Fruit fly (Drosophila melanogaster) whole organism, wandering third instar larva: Measurements from ENCODE around the gene CG12081.
A peak's percentile ranks its signal among the peaks of the same experiment; 100 is the strongest.

Experiments used
- Abd-B ChIP-seq: fragments of >200 bp; optimal IDR thresholded peaks from 2 replicates; lab custom pipeline; 2017; ENCODE audit warnings: missing biosample characterization, missing genetic modification characterization
- CG32264 ChIP-seq: fragments of 200-800 bp; sonication (Bioruptor generic); optimal IDR thresholded peaks from 2 replicates; lab custom pipeline; 2016; ENCODE audit warnings: missing biosample characterization, missing genetic modification characterization
- CG9705 ChIP-seq: fragments of 200-800 bp; sonication (Bioruptor generic); optimal IDR thresholded peaks from 2 replicates; lab custom pipeline; 2018; ENCODE audit warnings: missing biosample characterization, mild to moderate bottlenecking, missing genetic modification characterization
- CrebA ChIP-seq: fragments of 200-800 bp; sonication (Bioruptor generic); optimal IDR thresholded peaks from 2 replicates; lab custom pipeline; 2016; ENCODE audit warnings: missing biosample characterization, mild to moderate bottlenecking, missing genetic modification characterization, borderline replicate concordance
- Dfd ChIP-seq: fragments of >200 bp; optimal IDR thresholded peaks from 2 replicates; lab custom pipeline; 2017; ENCODE audit warnings: missing biosample characterization, missing genetic modification characterization
- Dif ChIP-seq: fragments of 200-275, 200-300 bp; sonication (Bioruptor generic); optimal IDR thresholded peaks from 2 replicates; lab custom pipeline; 2018; ENCODE audit warnings: missing biosample characterization, missing genetic modification characterization; ENCODE audit not compliant: partially characterized antibody
- GATAd ChIP-seq: sonication (Bioruptor generic); optimal IDR thresholded peaks from 2 replicates; lab custom pipeline; 2016; ENCODE audit warnings: missing biosample characterization, missing genetic modification characterization
- HLH106 ChIP-seq: fragments of 200-800 bp; optimal IDR thresholded peaks from 3 replicates; lab custom pipeline; 2019; ENCODE audit warnings: missing biosample characterization, mild to moderate bottlenecking, missing genetic modification characterization, moderate library complexity
- Hnf4 ChIP-seq: fragments of 200-800 bp; sonication (Bioruptor generic); optimal IDR thresholded peaks from 2 replicates; lab custom pipeline; 2016; ENCODE audit warnings: missing biosample characterization, mild to moderate bottlenecking, missing genetic modification characterization
- Hr83 ChIP-seq: fragments of 200-300 bp; sonication (Bioruptor generic); optimal IDR thresholded peaks from 2 replicates; lab custom pipeline; 2016; ENCODE audit warnings: missing biosample characterization, mild to moderate bottlenecking, missing genetic modification characterization, moderate library complexity; ENCODE audit not compliant: poor library complexity, severe bottlenecking
- Jra ChIP-seq: sonication (Bioruptor generic); optimal IDR thresholded peaks from 2 replicates; lab custom pipeline; 2016; ENCODE audit warnings: missing biosample characterization, missing genetic modification characterization
- Mio ChIP-seq: sonication (Bioruptor generic); optimal IDR thresholded peaks from 2 replicates; lab custom pipeline; 2016; ENCODE audit warnings: missing biosample characterization, missing genetic modification characterization
- Myc ChIP-seq: fragments of >200 bp; optimal IDR thresholded peaks from 2 replicates; lab custom pipeline; 2017
- N ChIP-seq: fragments of >200 bp; optimal IDR thresholded peaks from 2 replicates; lab custom pipeline; 2018; ENCODE audit warnings: missing biosample characterization, missing external identifiers, missing genetic modification characterization
- OdsH ChIP-seq: fragments of 200-800 bp; sonication (Bioruptor generic); optimal IDR thresholded peaks from 2 replicates; lab custom pipeline; 2016; ENCODE audit warnings: missing biosample characterization, mild to moderate bottlenecking, missing genetic modification characterization
- Rel ChIP-seq, 2 experiments: fragments of 200-800 bp; sonication (Bioruptor generic) in 1 of 2; optimal IDR thresholded peaks; 2 replicates in 1 of 2; 3 replicates in 1 of 2; lab custom pipeline; 2016 to 2019; ENCODE audit warnings: mild to moderate bottlenecking in 2 of 2, missing biosample characterization in 2 of 2, missing genetic modification characterization in 2 of 2, moderate library complexity in 1 of 2
- Sp1 ChIP-seq: fragments of 200-800 bp; sonication (Bioruptor generic); optimal IDR thresholded peaks from 3 replicates; lab custom pipeline; 2019; ENCODE audit warnings: missing biosample characterization, mild to moderate bottlenecking, missing genetic modification characterization, moderate library complexity
- Vsx2 ChIP-seq: fragments of 200-300, 225-300 bp; sonication (Bioruptor generic); optimal IDR thresholded peaks from 2 replicates; lab custom pipeline; 2018; ENCODE audit warnings: missing biosample characterization, missing genetic modification characterization; ENCODE audit not compliant: partially characterized antibody
- br ChIP-seq: fragments of 200-800 bp; sonication (Bioruptor generic); optimal IDR thresholded peaks from 2 replicates; lab custom pipeline; 2016; ENCODE audit warnings: missing biosample characterization, missing genetic modification characterization
- brk ChIP-seq: fragments of 200-800 bp; sonication (Bioruptor generic); optimal IDR thresholded peaks from 2 replicates; lab custom pipeline; 2016; ENCODE audit warnings: missing biosample characterization, mild to moderate bottlenecking, missing genetic modification characterization
- dl ChIP-seq, 2 experiments: fragments of 175-275, 200-275 bp in 1 of 2; fragments of 200-275 bp in 1 of 2; sonication (Bioruptor generic); optimal IDR thresholded peaks; lab custom pipeline; 2018; ENCODE audit warnings: mild to moderate bottlenecking in 2 of 2, missing biosample characterization in 2 of 2, missing genetic modification characterization in 2 of 2, moderate library complexity in 2 of 2; ENCODE audit not compliant: partially characterized antibody in 2 of 2, insufficient read depth in 1 of 2
- dmrt93B ChIP-seq: fragments of 200-800 bp; sonication (Bioruptor generic); optimal IDR thresholded peaks from 2 replicates; lab custom pipeline; 2018; ENCODE audit warnings: missing biosample characterization, mild to moderate bottlenecking, missing genetic modification characterization
- dsf ChIP-seq: sonication (Bioruptor generic); optimal IDR thresholded peaks from 2 replicates; lab custom pipeline; 2016; ENCODE audit warnings: missing biosample characterization, missing genetic modification characterization, borderline replicate concordance
- ey ChIP-seq: fragments of 200-800 bp; sonication (Bioruptor generic); optimal IDR thresholded peaks from 2 replicates; lab custom pipeline; 2016; ENCODE audit warnings: missing biosample characterization, missing genetic modification characterization
- foxo ChIP-seq, 2 experiments: fragments of 200-800 bp; sonication (Bioruptor generic); optimal IDR thresholded peaks; 2 replicates in 1 of 2; 3 replicates in 1 of 2; lab custom pipeline; 2016 to 2017; ENCODE audit warnings: missing biosample characterization in 2 of 2, missing genetic modification characterization in 2 of 2
- fru ChIP-seq: fragments of 200-800 bp; sonication (Bioruptor generic); optimal IDR thresholded peaks from 3 replicates; lab custom pipeline; 2016; ENCODE audit warnings: missing biosample characterization, mild to moderate bottlenecking, missing genetic modification characterization
- h ChIP-seq: fragments of 200-800 bp; sonication (Bioruptor generic); optimal IDR thresholded peaks from 3 replicates; lab custom pipeline; 2016; ENCODE audit warnings: missing biosample characterization, mild to moderate bottlenecking, missing genetic modification characterization
- jim ChIP-seq: fragments of 175-275, 200-325 bp; sonication (Bioruptor generic); optimal IDR thresholded peaks from 2 replicates; lab custom pipeline; 2016; ENCODE audit warnings: missing biosample characterization, mild to moderate bottlenecking, missing genetic modification characterization
- lola ChIP-seq: fragments of >200 bp; optimal IDR thresholded peaks from 2 replicates; lab custom pipeline; 2017; ENCODE audit warnings: missing biosample characterization, missing genetic modification characterization
- pan ChIP-seq: fragments of >200 bp; optimal IDR thresholded peaks from 2 replicates; lab custom pipeline; 2017
- psq ChIP-seq: fragments of 200-800 bp; sonication (Bioruptor generic); optimal IDR thresholded peaks from 3 replicates; lab custom pipeline; 2017; ENCODE audit warnings: missing biosample characterization, mild to moderate bottlenecking, missing genetic modification characterization, moderate library complexity
- rgr ChIP-seq: fragments of 200-800 bp; sonication (Bioruptor generic); optimal IDR thresholded peaks from 3 replicates; lab custom pipeline; 2016; ENCODE audit warnings: missing biosample characterization, mild to moderate bottlenecking, missing genetic modification characterization
- sage ChIP-seq: fragments of 200-800 bp; sonication (Bioruptor generic); optimal IDR thresholded peaks from 2 replicates; lab custom pipeline; 2016; ENCODE audit warnings: missing biosample characterization, mild to moderate bottlenecking, missing genetic modification characterization
- sv ChIP-seq: fragments of 200-800 bp; sonication (Bioruptor generic); optimal IDR thresholded peaks from 3 replicates; lab custom pipeline; 2016; ENCODE audit warnings: missing biosample characterization, missing genetic modification characterization
- tai ChIP-seq: sonication (Bioruptor generic); optimal IDR thresholded peaks from 2 replicates; lab custom pipeline; 2016; ENCODE audit warnings: missing biosample characterization, missing genetic modification characterization
- woc ChIP-seq: sonication (Bioruptor generic); optimal IDR thresholded peaks from 2 replicates; lab custom pipeline; 2016; ENCODE audit warnings: missing biosample characterization, mild to moderate bottlenecking, missing genetic modification characterization

The CG12081 gene

dm6 chrX:8554303-8554702, 34.3 kb upstream of the CG12081 start:
- TF ChIP-seq CG32264 (GFP tag; lab: Kevin White, UChicago) (no peak), dl (GFP tag; optimal IDR thresholded peaks at IDR 0.05; lab: Kevin White, UChicago; ENCODE audit: insufficient read depth in 1 of 2, partially characterized antibody in 2 of 2) (no peak), Dfd (GFP tag; lab: Kevin White, UChicago) (no peak), Rel (GFP tag; optimal IDR thresholded peaks at IDR 0.05; lab: Kevin White, UChicago) (no peak), Rel (tag; optimal IDR thresholded peaks at IDR 0.05; lab: Kevin White, UChicago) (no peak), rgr (GFP tag; lab: Kevin White, UChicago) (no peak), CrebA (GFP tag; lab: Kevin White, UChicago) (no peak)

- TF ChIP-seq Jra (GFP tag; lab: Kevin White, UChicago) (peak; percentile 60), tai (GFP tag; lab: Kevin White, UChicago) (no peak), Myc (lab: Kevin White, UChicago) (no peak), dsf (peak; percentile 56), Rel (GFP tag; optimal IDR thresholded peaks at IDR 0.05; lab: Kevin White, UChicago) (peak; percentile 14), Rel (tag; optimal IDR thresholded peaks at IDR 0.05; lab: Kevin White, UChicago) (no peak), dl (GFP tag; optimal IDR thresholded peaks at IDR 0.05; lab: Kevin White, UChicago; ENCODE audit: insufficient read depth in 1 of 2, partially characterized antibody in 2 of 2) (no peak), GATAd (GFP tag; lab: Kevin White, UChicago) (no peak), ey (GFP tag; lab: Kevin White, UChicago) (peak; percentile 51), dmrt93B (GFP tag; lab: Kevin White, UChicago) (no peak), CG32264 (GFP tag; lab: Kevin White, UChicago) (no peak), OdsH (GFP tag; lab: Kevin White, UChicago) (peak; percentile 57), CG9705 (GFP tag; lab: Kevin White, UChicago) (peak; percentile 58), Hnf4 (GFP tag; lab: Kevin White, UChicago) (peak; percentile 81), Vsx2 (GFP tag; lab: Kevin White, UChicago) (no peak), sage (peak; percentile 46), lola (GFP tag; lab: Kevin White, UChicago) (no peak), psq (GFP tag; lab: Kevin White, UChicago) (peak; percentile 99), foxo (GFP tag; optimal IDR thresholded peaks at IDR 0.05; lab: Kevin White, UChicago) (peak in 1 of 2 experiments; percentile 82), h (GFP tag; lab: Kevin White, UChicago) (peak; percentile 80), Sp1 (GFP tag; lab: Kevin White, UChicago) (peak; percentile 70), HLH106 (peak; percentile 78), fru (peak; percentile 57), Hr83 (GFP tag; lab: Kevin White, UChicago) (peak; percentile 75), brk (GFP tag; lab: Kevin White, UChicago) (peak; percentile 83), pan (lab: Kevin White, UChicago) (no peak), Abd-B (GFP tag; lab: Kevin White, UChicago) (no peak), Mio (GFP tag; lab: Kevin White, UChicago) (no peak), Dif (GFP tag; lab: Kevin White, UChicago) (no peak), br (GFP tag; lab: Kevin White, UChicago) (peak; percentile 46), CrebA (GFP tag; lab: Kevin White, UChicago) (no peak), rgr (GFP tag; lab: Kevin White, UChicago) (no peak), N (no peak), sv (GFP tag; lab: Kevin White, UChicago) (peak; percentile 66), jim (GFP tag; lab: Kevin White, UChicago) (peak; percentile 13), woc (peak; percentile 72)
Observed at dm6 chrX:8558762-8559172, 29.8 kb upstream of the CG12081 start, which contains the start of gene IntS4. Gene IntS4, minus strand, starts transcription at chrX:8558781.
